Fruit fly (Drosophila melanogaster): ENCODE results near the gene Lasp.

Gene Lasp

DNA sequence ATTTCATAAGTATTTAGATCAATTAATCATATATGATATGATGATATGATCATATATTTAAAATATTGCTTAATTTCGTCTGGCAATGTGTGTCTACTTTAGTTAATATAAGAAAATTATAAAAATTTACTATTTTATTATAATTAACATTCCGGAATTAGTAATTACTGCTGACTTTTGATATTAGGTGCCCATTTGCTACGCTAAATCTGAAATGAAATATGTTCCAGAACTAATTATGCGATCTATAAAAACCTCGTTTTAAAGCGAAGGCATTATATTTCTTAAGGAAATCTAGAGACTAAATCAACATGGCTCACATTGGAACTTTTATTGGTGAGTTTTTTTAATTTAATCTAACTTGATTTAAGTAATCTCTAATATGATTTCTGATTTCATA is 43.7 kb upstream of the Lasp start, which contains the start of gene CG42852:
CG42852 (plus strand) TSS at position 301 of the 400 bp plus-strand sequence.
- TF ChIP-seq Abd-B (GFP tag; optimal IDR thresholded peaks at IDR 0.05) = no peak
- TF ChIP-seq lola (GFP tag; optimal IDR thresholded peaks at IDR 0.05) = no peak
- no peak for TF ChIP-seq Dfd (GFP tag; optimal IDR thresholded peaks at IDR 0.05)
- TF ChIP-seq tai (GFP tag; optimal IDR thresholded peaks at IDR 0.05) = no peak
- TF ChIP-seq woc (GFP tag; optimal IDR thresholded peaks at IDR 0.05) = no peak
- no peak for TF ChIP-seq sage (GFP tag; optimal IDR thresholded peaks at IDR 0.05)
- no peak for TF ChIP-seq CrebA (GFP tag; optimal IDR thresholded peaks at IDR 0.05; ENCODE audit: borderline replicate concordance)
- TF ChIP-seq jim (GFP tag; optimal IDR thresholded peaks at IDR 0.05) = no peak
- TF ChIP-seq Dif (GFP tag; optimal IDR thresholded peaks at IDR 0.05; ENCODE audit: partially characterized antibody) = no peak
- no peak for TF ChIP-seq pan (optimal IDR thresholded peaks at IDR 0.05)
- no peak for TF ChIP-seq Vsx2 (GFP tag; optimal IDR thresholded peaks at IDR 0.05; ENCODE audit: partially characterized antibody)
- no peak for TF ChIP-seq Hr83 (GFP tag; optimal IDR thresholded peaks at IDR 0.05; ENCODE audit: poor library complexity, severe bottlenecking)
- TF ChIP-seq rgr (GFP tag; optimal IDR thresholded peaks at IDR 0.05) = no peak
- TF ChIP-seq Rel (GFP tag; optimal IDR thresholded peaks at IDR 0.05) = no peak
- TF ChIP-seq Rel (tag; optimal IDR thresholded peaks at IDR 0.05) = no peak

- peak; percentile 10 for TF ChIP-seq fru (GFP tag; optimal IDR thresholded peaks at IDR 0.05)
- TF ChIP-seq dmrt93B (GFP tag; optimal IDR thresholded peaks at IDR 0.05) = no peak
- TF ChIP-seq foxo (GFP tag; optimal IDR thresholded peaks at IDR 0.05) = peak in 1 of 2 experiments; percentile 6
- TF ChIP-seq h (GFP tag; optimal IDR thresholded peaks at IDR 0.05) = peak; percentile 9
- TF ChIP-seq Mio (GFP tag; optimal IDR thresholded peaks at IDR 0.05) = no peak
- no peak for TF ChIP-seq psq (GFP tag; optimal IDR thresholded peaks at IDR 0.05)
- peak; percentile 3 for TF ChIP-seq br (GFP tag; optimal IDR thresholded peaks at IDR 0.05)
- TF ChIP-seq Dif (GFP tag; optimal IDR thresholded peaks at IDR 0.05; ENCODE audit: partially characterized antibody) = no peak
These were observed 41.1 kb upstream of the Lasp start for dm6 chr3L:16752402-16753096.

DNA sequence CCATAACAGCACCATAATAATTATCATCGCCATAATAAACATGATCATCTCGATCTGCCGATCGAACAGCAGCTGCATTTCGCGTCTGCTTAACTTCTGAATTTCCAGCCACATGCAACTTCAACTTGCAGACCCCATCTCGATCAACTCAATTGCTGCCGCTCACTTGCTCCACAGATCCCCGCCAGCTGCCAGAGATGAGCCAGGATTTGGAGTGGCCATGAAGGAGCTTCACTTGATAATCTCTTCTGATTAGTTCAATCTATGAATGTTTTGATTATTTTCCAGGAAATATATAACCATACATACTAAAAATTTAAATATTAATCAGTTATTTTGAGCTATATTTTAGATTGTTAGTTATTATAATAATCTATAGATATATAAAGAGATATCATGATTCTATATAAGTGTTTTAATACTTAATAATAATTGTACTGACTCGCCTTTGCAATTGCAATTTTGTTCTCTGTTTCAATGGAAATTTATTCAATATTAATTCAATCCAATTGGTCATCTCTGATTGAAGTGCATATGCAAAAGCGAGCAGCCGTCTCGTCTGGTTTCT is 40.1 kb upstream of the Lasp start:
- TF ChIP-seq Dfd (GFP tag; optimal IDR thresholded peaks at IDR 0.05) = no peak
- TF ChIP-seq Hr83 (GFP tag; optimal IDR thresholded peaks at IDR 0.05; ENCODE audit: poor library complexity, severe bottlenecking) = no peak
- no peak for TF ChIP-seq brk (GFP tag; optimal IDR thresholded peaks at IDR 0.05)
- TF ChIP-seq foxo (GFP tag; optimal IDR thresholded peaks at IDR 0.05) = no peak
- no peak for TF ChIP-seq h (GFP tag; optimal IDR thresholded peaks at IDR 0.05)
- TF ChIP-seq dl (GFP tag; optimal IDR thresholded peaks at IDR 0.05; ENCODE audit: insufficient read depth in 1 of 2, partially characterized antibody in 2 of 2) = no peak
- no peak for TF ChIP-seq GATAd (GFP tag; optimal IDR thresholded peaks at IDR 0.05)
- no peak for TF ChIP-seq Abd-B (GFP tag; optimal IDR thresholded peaks at IDR 0.05)
- no peak for TF ChIP-seq Myc (optimal IDR thresholded peaks at IDR 0.05)
- no peak for TF ChIP-seq Sp1 (GFP tag; optimal IDR thresholded peaks at IDR 0.05)
- TF ChIP-seq sv (GFP tag; optimal IDR thresholded peaks at IDR 0.05) = no peak
- no peak for TF ChIP-seq jim (GFP tag; optimal IDR thresholded peaks at IDR 0.05)
- TF ChIP-seq rgr (GFP tag; optimal IDR thresholded peaks at IDR 0.05) = no peak
- TF ChIP-seq Jra (GFP tag; optimal IDR thresholded peaks at IDR 0.05) = no peak
- TF ChIP-seq ey (GFP tag; optimal IDR thresholded peaks at IDR 0.05) = no peak
- no peak for TF ChIP-seq Mio (GFP tag; optimal IDR thresholded peaks at IDR 0.05)

- TF ChIP-seq pan (optimal IDR thresholded peaks at IDR 0.05) (peak; percentile 26), Dif (GFP tag; optimal IDR thresholded peaks at IDR 0.05; ENCODE audit: partially characterized antibody) (no peak), Mio (GFP tag; optimal IDR thresholded peaks at IDR 0.05) (no peak)
These were observed 39.3 kb upstream of the Lasp start for dm6 chr3L:16750750-16751149.

dm6 chr3L:16749726-16750125 is 38.2 kb upstream of the Lasp start:
- TF ChIP-seq usp (GFP tag; optimal IDR thresholded peaks at IDR 0.05) (no peak), OdsH (GFP tag; optimal IDR thresholded peaks at IDR 0.05) (no peak), jim (GFP tag; optimal IDR thresholded peaks at IDR 0.05) (no peak), dl (GFP tag; optimal IDR thresholded peaks at IDR 0.05; ENCODE audit: insufficient read depth in 1 of 2, partially characterized antibody in 2 of 2) (no peak), GATAd (GFP tag; optimal IDR thresholded peaks at IDR 0.05) (no peak), foxo (GFP tag; optimal IDR thresholded peaks at IDR 0.05) (no peak), sv (GFP tag; optimal IDR thresholded peaks at IDR 0.05) (no peak), Hnf4 (GFP tag; optimal IDR thresholded peaks at IDR 0.05) (no peak), Mio (GFP tag; optimal IDR thresholded peaks at IDR 0.05) (no peak), tai (GFP tag; optimal IDR thresholded peaks at IDR 0.05) (no peak), N (GFP tag; optimal IDR thresholded peaks at IDR 0.05) (no peak), Sp1 (GFP tag; optimal IDR thresholded peaks at IDR 0.05) (no peak), br (GFP tag; optimal IDR thresholded peaks at IDR 0.05) (no peak), sage (GFP tag; optimal IDR thresholded peaks at IDR 0.05) (no peak), CrebA (GFP tag; optimal IDR thresholded peaks at IDR 0.05; ENCODE audit: borderline replicate concordance) (no peak), ey (GFP tag; optimal IDR thresholded peaks at IDR 0.05) (no peak), Abd-B (GFP tag; optimal IDR thresholded peaks at IDR 0.05) (no peak), h (GFP tag; optimal IDR thresholded peaks at IDR 0.05) (no peak)

Measured in whole organism, wandering third instar larva.